Fruit fly (Drosophila melanogaster) whole organism, embryonic: Measurements from ENCODE around the gene CG13894.
A peak's percentile ranks its signal among the peaks of the same experiment; 100 is the strongest.

ENCODE experiments used
- Bdp1 ChIP-seq: fragments of 200-800 bp; sonication (Bioruptor generic); optimal IDR thresholded peaks from 3 replicates; lab custom pipeline; 2016; ENCODE audit warnings: missing biosample characterization, missing genetic modification characterization
- CG1024 ChIP-seq: fragments of 200-800 bp; sonication (Bioruptor generic); IDR thresholded peaks from 2 replicates; pipeline ENCODE4 v1.3.6; 2022; ENCODE audit warnings: missing biosample characterization, missing genetic modification characterization
- CG15011 ChIP-seq: fragments of 200-800 bp; sonication (Bioruptor generic); optimal IDR thresholded peaks from 3 replicates; lab custom pipeline; 2018; ENCODE audit warnings: missing biosample characterization, mild to moderate bottlenecking, missing genetic modification characterization
- CG15269 ChIP-seq: fragments of 200-800 bp; sonication (Bioruptor generic); optimal IDR thresholded peaks from 2 replicates; lab custom pipeline; 2018; ENCODE audit warnings: missing biosample characterization, mild to moderate bottlenecking, missing genetic modification characterization, moderate library complexity
- CG17186 ChIP-seq: fragments of 200-800 bp; sonication (Bioruptor generic); optimal IDR thresholded peaks from 3 replicates; lab custom pipeline; 2017; ENCODE audit warnings: missing biosample characterization, missing genetic modification reagents, missing genetic modification characterization
- CG17612 ChIP-seq: fragments of 200-800 bp; sonication (Bioruptor generic); IDR thresholded peaks from 2 replicates; pipeline ENCODE4 v1.3.6; 2022; ENCODE audit warnings: missing biosample characterization, missing genetic modification characterization
- CG18764 ChIP-seq: fragments of 200-800 bp; sonication (Bioruptor generic); optimal IDR thresholded peaks from 3 replicates; lab custom pipeline; 2016; ENCODE audit warnings: missing biosample characterization, missing genetic modification characterization
- CG2678 ChIP-seq: fragments of 200-800 bp; sonication (Bioruptor generic); optimal IDR thresholded peaks from 3 replicates; lab custom pipeline; 2019; ENCODE audit warnings: missing biosample characterization, mild to moderate bottlenecking, missing genetic modification characterization, moderate library complexity
- CG2712 ChIP-seq: fragments of 200-800 bp; optimal IDR thresholded peaks from 3 replicates; lab custom pipeline; 2019; ENCODE audit warnings: missing biosample characterization, mild to moderate bottlenecking, missing genetic modification characterization, moderate library complexity
- CG30020 ChIP-seq: fragments of 200-800 bp; optimal IDR thresholded peaks from 2 replicates; lab custom pipeline; 2019; ENCODE audit warnings: missing biosample characterization, mild to moderate bottlenecking, missing genetic modification characterization, moderate library complexity
- CG34376 ChIP-seq: fragments of 200-800 bp; sonication (Bioruptor generic); optimal IDR thresholded peaks from 2 replicates; lab custom pipeline; 2018; ENCODE audit warnings: missing biosample characterization, mild to moderate bottlenecking, missing genetic modification characterization
- CG5180 ChIP-seq: fragments of 200-800 bp; sonication (Bioruptor generic); optimal IDR thresholded peaks from 3 replicates; lab custom pipeline; 2017; ENCODE audit warnings: missing biosample characterization, missing genetic modification characterization, mild to moderate bottlenecking, moderate library complexity, missing genetic modification reagents
- CG6683 ChIP-seq: fragments of 200-800 bp; sonication (Bioruptor generic); optimal IDR thresholded peaks from 2 replicates; lab custom pipeline; 2017; ENCODE audit warnings: missing biosample characterization, mild to moderate bottlenecking, missing genetic modification characterization, missing genetic modification reagents
- CG7556 ChIP-seq: fragments of 200-800 bp; sonication (Bioruptor generic); optimal IDR thresholded peaks from 2 replicates; lab custom pipeline; 2017; ENCODE audit warnings: missing biosample characterization, mild to moderate bottlenecking, missing genetic modification characterization
- CG8359 ChIP-seq: fragments of 200-800 bp; sonication (Bioruptor generic); optimal IDR thresholded peaks from 2 replicates; lab custom pipeline; 2017; ENCODE audit warnings: missing biosample characterization, mild to moderate bottlenecking, missing genetic modification characterization, borderline replicate concordance
- CG9876 ChIP-seq: fragments of 200-800 bp; sonication (Bioruptor generic); optimal IDR thresholded peaks from 2 replicates; lab custom pipeline; 2016; ENCODE audit warnings: missing biosample characterization, missing genetic modification characterization
- D19A ChIP-seq: fragments of 200-800 bp; optimal IDR thresholded peaks from 3 replicates; lab custom pipeline; 2019; ENCODE audit warnings: missing biosample characterization, mild to moderate bottlenecking, missing genetic modification characterization, moderate library complexity
- Deaf1 ChIP-seq: fragments of 200-800 bp; optimal IDR thresholded peaks from 3 replicates; lab custom pipeline; 2019; ENCODE audit warnings: missing biosample characterization, mild to moderate bottlenecking, missing genetic modification characterization, moderate library complexity
- Dfd ChIP-seq, 2 experiments: fragments of >200 bp; optimal IDR thresholded peaks; 2 replicates each; lab custom pipeline; 2017; ENCODE audit warnings: missing biosample characterization in 2 of 2, missing genetic modification characterization in 2 of 2
- Fer2 ChIP-seq: fragments of 200-800 bp; sonication (Bioruptor generic); optimal IDR thresholded peaks from 2 replicates; lab custom pipeline; 2018; ENCODE audit warnings: missing biosample characterization, mild to moderate bottlenecking, missing genetic modification characterization, moderate library complexity
- GATAe ChIP-seq: fragments of 200-800 bp; sonication (Bioruptor generic); conservative IDR thresholded peaks from 2 replicates; pipeline ENCODE4 v1.3.6; 2022; ENCODE audit warnings: missing biosample characterization, missing genetic modification characterization
- Hand ChIP-seq: fragments of 200-800 bp; sonication (Bioruptor generic); optimal IDR thresholded peaks from 2 replicates; lab custom pipeline; 2017; ENCODE audit warnings: mild to moderate bottlenecking, missing biosample characterization, missing genetic modification reagents, missing genetic modification characterization
- Hey ChIP-seq: fragments of 200-800 bp; sonication (Bioruptor generic); optimal IDR thresholded peaks from 3 replicates; lab custom pipeline; 2018; ENCODE audit warnings: missing biosample characterization, mild to moderate bottlenecking, missing genetic modification characterization
- Hsf ChIP-seq: fragments of 200-800 bp; sonication (Bioruptor generic); optimal IDR thresholded peaks from 3 replicates; lab custom pipeline; 2016; ENCODE audit warnings: missing biosample characterization, missing genetic modification characterization
- Myb ChIP-seq: fragments of 200-800 bp; sonication (Bioruptor generic); optimal IDR thresholded peaks from 2 replicates; lab custom pipeline; 2016; ENCODE audit warnings: missing biosample characterization, missing genetic modification characterization
- NfI ChIP-seq: fragments of 200-800 bp; sonication (Bioruptor generic); optimal IDR thresholded peaks from 3 replicates; lab custom pipeline; 2018; ENCODE audit warnings: missing biosample characterization, mild to moderate bottlenecking, missing genetic modification characterization, moderate library complexity
- Optix ChIP-seq: fragments of 200-800 bp; sonication (Bioruptor generic); IDR thresholded peaks from 3 replicates; pipeline ENCODE4 v1.3.6; 2022; ENCODE audit warnings: missing biosample characterization, missing genetic modification characterization
- Side ChIP-seq: fragments of 200-800 bp; sonication (Bioruptor generic); optimal IDR thresholded peaks from 2 replicates; lab custom pipeline; 2016; ENCODE audit warnings: missing biosample characterization, missing genetic modification characterization
- ara ChIP-seq: fragments of 200-800 bp; sonication (Bioruptor generic); IDR thresholded peaks from 2 replicates; pipeline ENCODE4 v1.3.6; 2022; ENCODE audit warnings: missing biosample characterization, missing genetic modification characterization
- bigmax ChIP-seq: fragments of 200-800 bp; sonication (Bioruptor generic); optimal IDR thresholded peaks from 2 replicates; lab custom pipeline; 2018; ENCODE audit warnings: missing biosample characterization, mild to moderate bottlenecking, missing genetic modification characterization
- cad ChIP-seq: fragments of >200 bp; optimal IDR thresholded peaks from 2 replicates; lab custom pipeline; 2017; ENCODE audit warnings: missing biosample characterization, missing genetic modification characterization
- cas ChIP-seq: fragments of 200-800 bp; sonication (Bioruptor generic); IDR thresholded peaks from 2 replicates; pipeline ENCODE4 v1.3.6; 2022; ENCODE audit warnings: missing biosample characterization, missing genetic modification characterization
- crc ChIP-seq: fragments of 200-800 bp; sonication (Bioruptor generic); optimal IDR thresholded peaks from 2 replicates; lab custom pipeline; 2016; ENCODE audit warnings: missing biosample characterization, missing genetic modification characterization
- dimm ChIP-seq: fragments of 200-800 bp; sonication (Bioruptor generic); IDR thresholded peaks from 2 replicates; pipeline ENCODE4 v1.3.6; 2022; ENCODE audit warnings: missing biosample characterization, missing genetic modification characterization
- dmrt99B ChIP-seq: fragments of 200-800 bp; sonication (Bioruptor generic); optimal IDR thresholded peaks from 2 replicates; lab custom pipeline; 2018; ENCODE audit warnings: missing biosample characterization, mild to moderate bottlenecking, missing genetic modification characterization, moderate library complexity
- fd3F ChIP-seq: fragments of 200-800 bp; sonication (Bioruptor generic); optimal IDR thresholded peaks from 2 replicates; lab custom pipeline; 2018; ENCODE audit warnings: missing biosample characterization, mild to moderate bottlenecking, missing genetic modification characterization, moderate library complexity
- gcm ChIP-seq: fragments of 200-800 bp; sonication (Bioruptor generic); optimal IDR thresholded peaks from 2 replicates; lab custom pipeline; 2019; ENCODE audit warnings: missing biosample characterization, mild to moderate bottlenecking, missing genetic modification characterization, moderate library complexity
- gfzf ChIP-seq: fragments of 200-800 bp; sonication (Bioruptor generic); optimal IDR thresholded peaks from 2 replicates; lab custom pipeline; 2016; ENCODE audit warnings: missing biosample characterization, mild to moderate bottlenecking, missing genetic modification characterization, moderate library complexity
- gro ChIP-seq: fragments of 200-800 bp; sonication (Bioruptor generic); optimal IDR thresholded peaks from 2 replicates; lab custom pipeline; 2016; ENCODE audit warnings: missing biosample characterization, missing genetic modification characterization
- ham ChIP-seq: fragments of 200-800 bp; sonication (Bioruptor generic); IDR thresholded peaks from 2 replicates; pipeline ENCODE4 v1.3.6; 2022; ENCODE audit warnings: missing biosample characterization, missing genetic modification characterization
- hth ChIP-seq: fragments of >200 bp; optimal IDR thresholded peaks from 2 replicates; lab custom pipeline; 2017; ENCODE audit warnings: inconsistent platforms
- jigr1 ChIP-seq: fragments of 200-800 bp; sonication (Bioruptor generic); IDR thresholded peaks from 3 replicates; pipeline ENCODE4 v1.3.6; 2022; ENCODE audit warnings: missing biosample characterization, missing genetic modification characterization
- ken ChIP-seq: fragments of 200-800 bp; sonication (Bioruptor generic); IDR thresholded peaks from 3 replicates; pipeline ENCODE4 v1.3.6; 2022; ENCODE audit warnings: missing biosample characterization, missing genetic modification characterization
- nmo ChIP-seq: fragments of 200-800 bp; sonication (Bioruptor generic); optimal IDR thresholded peaks from 2 replicates; lab custom pipeline; 2018; ENCODE audit warnings: missing biosample characterization, mild to moderate bottlenecking, missing genetic modification characterization, moderate library complexity
- pfk ChIP-seq: fragments of 200-800 bp; sonication (Bioruptor generic); optimal IDR thresholded peaks from 2 replicates; lab custom pipeline; 2018; ENCODE audit warnings: missing biosample characterization, mild to moderate bottlenecking, missing genetic modification characterization, moderate library complexity
- tio ChIP-seq: fragments of 200-800 bp; sonication (Bioruptor generic); optimal IDR thresholded peaks from 2 replicates; lab custom pipeline; 2017; ENCODE audit warnings: missing biosample characterization, missing genetic modification characterization, inconsistent platforms
- tll ChIP-seq, 2 experiments: fragments of 200-800 bp in 1 of 2; fragments of >200 bp in 1 of 2; sonication (Bioruptor generic) in 1 of 2; optimal IDR thresholded peaks; 2 replicates each; lab custom pipeline; 2017 to 2019; ENCODE audit warnings: missing biosample characterization in 2 of 2, missing genetic modification characterization in 2 of 2, mild to moderate bottlenecking in 1 of 2, moderate library complexity in 1 of 2
- usp ChIP-seq: fragments of >200 bp; optimal IDR thresholded peaks from 2 replicates; lab custom pipeline; 2017; ENCODE audit warnings: missing biosample characterization, missing genetic modification characterization
- vfl ChIP-seq: fragments of 200-800 bp; sonication (Bioruptor generic); optimal IDR thresholded peaks from 2 replicates; lab custom pipeline; 2016; ENCODE audit warnings: missing biosample characterization, missing genetic modification characterization
- wdn ChIP-seq: fragments of 200-800 bp; sonication (Bioruptor generic); IDR thresholded peaks from 2 replicates; pipeline ENCODE4 v1.3.6; 2022; ENCODE audit warnings: missing biosample characterization, missing genetic modification characterization

The CG13894 gene

dm6 chr3L:648155-649024 lies 50.6 kb downstream of the CG13894 start, which contains the start of gene Gale (continued):
- TF ChIP-seq Hand (GFP tag; lab: Kevin White, UChicago) (no peak), Bdp1 (GFP tag; lab: Kevin White, UChicago) (no peak), CG7556 (no peak), Fer2 (tag; lab: Kevin White, UChicago) (no peak), CG15011 (GFP tag; lab: Kevin White, UChicago) (no peak), gro (GFP tag; lab: Kevin White, UChicago) (peak; percentile 15), gfzf (GFP tag; lab: Kevin White, UChicago) (peak; percentile 7), Hsf (no peak), CG2712 (tag; lab: Kevin White, UChicago) (no peak), gcm (no peak), ham (no peak), Myb (GFP tag; lab: Kevin White, UChicago) (peak; percentile 59), CG15269 (no peak), CG5180 (GFP tag; lab: Kevin White, UChicago) (no peak), tio (no peak), GATAe (GFP tag; lab: Robert Waterston, UW) (peak; percentile 58), hth (lab: Kevin White, UChicago) (no peak), CG30020 (no peak), crc (GFP tag; lab: Kevin White, UChicago) (no peak), dimm (GFP tag; lab: Robert Waterston, UW) (no peak), ara (GFP tag; lab: Robert Waterston, UW) (no peak), ken (GFP tag; lab: Robert Waterston, UW) (no peak), Dfd (GFP tag; optimal IDR thresholded peaks at IDR 0.05; lab: Kevin White, UChicago) (no peak), bigmax (GFP tag; lab: Kevin White, UChicago) (no peak), CG2678 (no peak), CG18764 (GFP tag; lab: Kevin White, UChicago) (no peak), usp (GFP tag; lab: Kevin White, UChicago) (no peak), Optix (GFP tag; lab: Robert Waterston, UW) (no peak), Deaf1 (tag; lab: Kevin White, UChicago) (peak; percentile 47), nmo (GFP tag; lab: Kevin White, UChicago) (no peak), CG9876 (no peak), dmrt99B (no peak), D19A (no peak), Side (GFP tag; lab: Kevin White, UChicago) (no peak), CG8359 (GFP tag; lab: Kevin White, UChicago) (no peak), CG34376 (peak; percentile 72), tll (GFP tag; optimal IDR thresholded peaks at IDR 0.05; lab: Kevin White, UChicago) (no peak), fd3F (GFP tag; lab: Kevin White, UChicago) (no peak), cad (GFP tag; lab: Kevin White, UChicago) (no peak), vfl (GFP tag; lab: Kevin White, UChicago) (no peak), jigr1 (no peak), pfk (GFP tag; lab: Kevin White, UChicago) (no peak), CG17612 (no peak), CG1024 (GFP tag; lab: Robert Waterston, UW) (no peak), NfI (GFP tag; lab: Kevin White, UChicago) (no peak), cas (GFP tag; lab: Robert Waterston, UW) (0 out of 2 replicates have a peak, but pooled peaks have one; percentile 7), wdn (GFP tag; lab: Robert Waterston, UW) (no peak), CG17186 (GFP tag; lab: Kevin White, UChicago) (no peak), Hey (tag; lab: Kevin White, UChicago) (no peak), CG6683 (GFP tag; lab: Kevin White, UChicago) (no peak)
